Fruit fly (Drosophila melanogaster): Measurements from ENCODE around the gene jigr1.

jigr1 gene

dm6 chr3R:25651414-25651813, 13.8 kb downstream of the jigr1 start (continued):
- TF ChIP-seq CG2712 (tag; optimal IDR thresholded peaks at IDR 0.05) = peak; percentile 34
- no peak for TF ChIP-seq Dfd (GFP tag; optimal IDR thresholded peaks at IDR 0.05)
- no peak for TF ChIP-seq chm (GFP tag; IDR thresholded peaks at IDR 0.05)
- TF ChIP-seq CG11504 (tag; optimal IDR thresholded peaks at IDR 0.05) = no peak
- TF ChIP-seq CG2116 (GFP tag; optimal IDR thresholded peaks at IDR 0.05) = no peak
- TF ChIP-seq CG4617 (GFP tag; optimal IDR thresholded peaks at IDR 0.05; ENCODE audit: borderline replicate concordance) = no peak
- no peak for TF ChIP-seq aop (GFP tag; IDR thresholded peaks at IDR 0.05)
- TF ChIP-seq YL-1 (GFP tag; optimal IDR thresholded peaks at IDR 0.05) = no peak
- no peak for TF ChIP-seq CG13424 (tag; optimal IDR thresholded peaks at IDR 0.05)
- TF ChIP-seq CG3995 (GFP tag; optimal IDR thresholded peaks at IDR 0.05) = no peak
- no peak for TF ChIP-seq CG30020 (tag; optimal IDR thresholded peaks at IDR 0.05)
- no peak for TF ChIP-seq br (optimal IDR thresholded peaks at IDR 0.05)
- no peak for TF ChIP-seq en (GFP tag; optimal IDR thresholded peaks at IDR 0.05)
- TF ChIP-seq Myb (GFP tag; optimal IDR thresholded peaks at IDR 0.05) = no peak
- TF ChIP-seq CG1832 (GFP tag; optimal IDR thresholded peaks at IDR 0.05) = no peak
- TF ChIP-seq CG2678 (tag; optimal IDR thresholded peaks at IDR 0.05) = peak; percentile 9
- no peak for TF ChIP-seq E2f1 (GFP tag; IDR thresholded peaks at IDR 0.05)
- no peak for TF ChIP-seq CG9876 (GFP tag; optimal IDR thresholded peaks at IDR 0.05)
- TF ChIP-seq CG10366 (GFP tag; IDR thresholded peaks at IDR 0.05) = peak; percentile 28; the same call in 1 of the 2 replicates
- TF ChIP-seq lov (optimal IDR thresholded peaks at IDR 0.05) = no peak
- no peak for TF ChIP-seq lov (GFP tag; IDR thresholded peaks at IDR 0.05)
- TF ChIP-seq ind (GFP tag; optimal IDR thresholded peaks at IDR 0.05) = peak; percentile 16
- TF ChIP-seq CG9727 (GFP tag; optimal IDR thresholded peaks at IDR 0.05) = no peak
- peak; percentile 33 for TF ChIP-seq CG10979 (tag; optimal IDR thresholded peaks at IDR 0.05)
- TF ChIP-seq Bgb (GFP tag; IDR thresholded peaks at IDR 0.05; ENCODE audit: partially characterized antibody) = no peak
- no peak for TF ChIP-seq CG13296 (GFP tag; optimal IDR thresholded peaks at IDR 0.05)
- TF ChIP-seq fd64A (GFP tag; optimal IDR thresholded peaks at IDR 0.05) = no peak
- TF ChIP-seq gsb-n (tag; optimal IDR thresholded peaks at IDR 0.05) = no peak
- no peak for TF ChIP-seq HLH54F (GFP tag; optimal IDR thresholded peaks at IDR 0.05)
- no peak for TF ChIP-seq cad (GFP tag; optimal IDR thresholded peaks at IDR 0.05)
- no peak for TF ChIP-seq CG31388 (GFP tag; optimal IDR thresholded peaks at IDR 0.05)
- no peak for TF ChIP-seq scrt (GFP tag; optimal IDR thresholded peaks at IDR 0.05)
- TF ChIP-seq tna (GFP tag; IDR thresholded peaks at IDR 0.05; ENCODE audit: partially characterized antibody) = no peak
- TF ChIP-seq sim (GFP tag; IDR thresholded peaks at IDR 0.05) = no peak
- peak; percentile 41; the same call in 2 of the 3 replicates for TF ChIP-seq dysf (GFP tag; IDR thresholded peaks at IDR 0.05)
- no peak for TF ChIP-seq CG16863 (GFP tag; optimal IDR thresholded peaks at IDR 0.05)
- no peak for TF ChIP-seq Gsc (GFP tag; IDR thresholded peaks at IDR 0.05)
- no peak for TF ChIP-seq Vsx1 (GFP tag; optimal IDR thresholded peaks at IDR 0.05)
- peak; percentile 25 for TF ChIP-seq az2 (GFP tag; optimal IDR thresholded peaks at IDR 0.05)
- no peak for TF ChIP-seq NfI (GFP tag; optimal IDR thresholded peaks at IDR 0.05)
- TF ChIP-seq CG17385 (GFP tag; optimal IDR thresholded peaks at IDR 0.05) = peak; percentile 10
- no peak for TF ChIP-seq Dll (GFP tag; IDR thresholded peaks at IDR 0.05; ENCODE audit: partially characterized antibody)
- TF ChIP-seq trem (tag; optimal IDR thresholded peaks at IDR 0.05) = no peak
- no peak for TF ChIP-seq al (GFP tag; IDR thresholded peaks at IDR 0.05)
- TF ChIP-seq CG12769 (tag; optimal IDR thresholded peaks at IDR 0.05) = no peak
- no peak for TF ChIP-seq CG11456 (GFP tag; IDR thresholded peaks at IDR 0.05)
- no peak for TF ChIP-seq slou (GFP tag; optimal IDR thresholded peaks at IDR 0.05)
- TF ChIP-seq ewg (GFP tag; optimal IDR thresholded peaks at IDR 0.05) = no peak
- no peak for TF ChIP-seq CG3726 (GFP tag; IDR thresholded peaks at IDR 0.05)
- peak; percentile 28; the same call in 1 of the 2 replicates for TF ChIP-seq slbo (GFP tag; IDR thresholded peaks at IDR 0.05)
- TF ChIP-seq Xbp1 (GFP tag; optimal IDR thresholded peaks at IDR 0.05) = peak; percentile 2
- TF ChIP-seq row (GFP tag; IDR thresholded peaks at IDR 0.05) = peak; percentile 46; the same call in 2 of the 3 replicates
- no peak for TF ChIP-seq NC2β (GFP tag; optimal IDR thresholded peaks at IDR 0.05)
